Fruit fly (Drosophila melanogaster) whole organism, embryonic: Measurements from ENCODE around the gene CG2794.

Experiments
- Abd-B ChIP-seq: fragments of 200-800 bp; sonication (Bioruptor generic); optimal IDR thresholded peaks from 2 replicates; lab custom pipeline; 2018; ENCODE audit warnings: missing biosample characterization, mild to moderate bottlenecking, missing genetic modification characterization, moderate library complexity
- Ada2b ChIP-seq: fragments of 200-800 bp; sonication (Bioruptor generic); IDR thresholded peaks from 2 replicates; pipeline ENCODE4 v1.3.6; 2022; ENCODE audit warnings: missing biosample characterization, missing genetic modification characterization
- Aef1 ChIP-seq: fragments of 200-800 bp; sonication (Bioruptor generic); IDR thresholded peaks from 3 replicates; pipeline ENCODE4 v1.3.6; 2022; ENCODE audit warnings: missing biosample characterization, missing genetic modification characterization
- Bgb ChIP-seq: fragments of 200-800 bp; sonication (Bioruptor generic); IDR thresholded peaks from 2 replicates; pipeline ENCODE4 v1.3.6; 2022; ENCODE audit warnings: missing biosample characterization, missing genetic modification characterization; ENCODE audit not compliant: partially characterized antibody
- CG11696 ChIP-seq: fragments of 200-800 bp; sonication (Bioruptor generic); IDR thresholded peaks from 2 replicates; pipeline ENCODE4 v1.3.6; 2022; ENCODE audit warnings: missing biosample characterization, missing genetic modification characterization
- CG12942 ChIP-seq: fragments of 200-800 bp; sonication (Bioruptor generic); optimal IDR thresholded peaks from 3 replicates; lab custom pipeline; 2016; ENCODE audit warnings: missing biosample characterization, missing genetic modification characterization
- CG14050 ChIP-seq: fragments of 200-800 bp; sonication (Bioruptor generic); IDR thresholded peaks from 3 replicates; pipeline ENCODE4 v1.3.6; 2022; ENCODE audit warnings: missing biosample characterization, missing genetic modification characterization
- CG16815 ChIP-seq: fragments of 200-800 bp; sonication (Bioruptor generic); optimal IDR thresholded peaks from 3 replicates; lab custom pipeline; 2017; ENCODE audit warnings: missing biosample characterization, mild to moderate bottlenecking, missing genetic modification characterization
- CG1792 ChIP-seq: fragments of 200-800 bp; sonication (Bioruptor generic); optimal IDR thresholded peaks from 2 replicates; lab custom pipeline; 2016; ENCODE audit warnings: missing biosample characterization, missing genetic modification characterization
- CG30403 ChIP-seq: fragments of 200-800 bp; sonication (Bioruptor generic); optimal IDR thresholded peaks from 3 replicates; lab custom pipeline; 2016; ENCODE audit warnings: missing biosample characterization, missing genetic modification characterization
- CG31224 ChIP-seq: fragments of 200-800 bp; sonication (Bioruptor generic); IDR thresholded peaks from 2 replicates; pipeline ENCODE4 v1.3.6; 2022; ENCODE audit warnings: missing biosample characterization, missing genetic modification characterization
- CG4404 ChIP-seq: fragments of 200-800 bp; sonication (Bioruptor generic); IDR thresholded peaks from 2 replicates; pipeline ENCODE4 v1.3.6; 2022; ENCODE audit warnings: missing biosample characterization, missing genetic modification characterization
- CG6654 ChIP-seq: fragments of 200-800 bp; sonication (Bioruptor generic); optimal IDR thresholded peaks from 2 replicates; lab custom pipeline; 2017; ENCODE audit warnings: missing biosample characterization, mild to moderate bottlenecking, missing genetic modification characterization
- CG8281 ChIP-seq: fragments of 200-800 bp; sonication (Bioruptor generic); optimal IDR thresholded peaks from 2 replicates; lab custom pipeline; 2018; ENCODE audit warnings: missing biosample characterization, mild to moderate bottlenecking, missing genetic modification characterization, moderate library complexity
- CG8290 ChIP-seq, 3 experiments: fragments of 200-800 bp; sonication (Bioruptor generic); optimal IDR thresholded peaks; 2 replicates each; lab custom pipeline; 2016 to 2019; ENCODE audit warnings: missing biosample characterization in 3 of 3, missing genetic modification characterization in 3 of 3, mild to moderate bottlenecking in 2 of 3, moderate library complexity in 1 of 3
- CG8359 ChIP-seq: fragments of 200-800 bp; sonication (Bioruptor generic); optimal IDR thresholded peaks from 2 replicates; lab custom pipeline; 2017; ENCODE audit warnings: missing biosample characterization, mild to moderate bottlenecking, missing genetic modification characterization, borderline replicate concordance
- CG8944 ChIP-seq: fragments of 200-800 bp; sonication (Bioruptor generic); optimal IDR thresholded peaks from 3 replicates; lab custom pipeline; 2016; ENCODE audit warnings: missing biosample characterization, missing genetic modification characterization
- CG9876 ChIP-seq: fragments of 200-800 bp; sonication (Bioruptor generic); optimal IDR thresholded peaks from 2 replicates; lab custom pipeline; 2016; ENCODE audit warnings: missing biosample characterization, missing genetic modification characterization
- CG9932 ChIP-seq: fragments of 200-800 bp; sonication (Bioruptor generic); IDR thresholded peaks from 2 replicates; pipeline ENCODE4 v1.3.6; 2022; ENCODE audit warnings: missing biosample characterization, missing genetic modification characterization
- CrebB ChIP-seq: fragments of 200-800 bp; sonication (Bioruptor generic); optimal IDR thresholded peaks from 3 replicates; lab custom pipeline; 2018; ENCODE audit warnings: missing biosample characterization, mild to moderate bottlenecking, missing genetic modification characterization
- Dfd ChIP-seq, 2 experiments: fragments of >200 bp; optimal IDR thresholded peaks; 2 replicates each; lab custom pipeline; 2017; ENCODE audit warnings: missing biosample characterization in 2 of 2, missing genetic modification characterization in 2 of 2
- Doc3 ChIP-seq: fragments of 200-800 bp; sonication (Bioruptor generic); IDR thresholded peaks from 3 replicates; pipeline ENCODE4 v1.3.6; 2022; ENCODE audit warnings: missing biosample characterization, missing genetic modification characterization; ENCODE audit not compliant: partially characterized antibody
- Ets65A ChIP-seq: fragments of 200-800 bp; sonication (Bioruptor generic); peaks from one replicate; lab custom pipeline; 2016; ENCODE audit warnings: missing biosample characterization, missing genetic modification characterization
- Fer1 ChIP-seq: fragments of 200-800 bp; sonication (Bioruptor generic); optimal IDR thresholded peaks from 2 replicates; lab custom pipeline; 2017; ENCODE audit warnings: missing biosample characterization, mild to moderate bottlenecking, missing genetic modification characterization
- Fer2 ChIP-seq: fragments of 200-800 bp; sonication (Bioruptor generic); optimal IDR thresholded peaks from 2 replicates; lab custom pipeline; 2018; ENCODE audit warnings: missing biosample characterization, mild to moderate bottlenecking, missing genetic modification characterization, moderate library complexity
- Hmx ChIP-seq: fragments of 200-800 bp; sonication (Bioruptor generic); optimal IDR thresholded peaks from 2 replicates; lab custom pipeline; 2016; ENCODE audit warnings: missing biosample characterization, missing genetic modification characterization
- MBD-R2 ChIP-seq: fragments of 200-800 bp; sonication (Bioruptor generic); IDR thresholded peaks from 2 replicates; pipeline ENCODE4 v1.3.6; 2022; ENCODE audit warnings: missing biosample characterization, missing genetic modification characterization
- Pdp1 ChIP-seq, 2 experiments: fragments of 200-800 bp; sonication (Bioruptor generic); optimal IDR thresholded peaks; 3 replicates each; lab custom pipeline; 2016; ENCODE audit warnings: missing biosample characterization in 2 of 2, missing genetic modification characterization in 2 of 2, mild to moderate bottlenecking in 1 of 2, moderate library complexity in 1 of 2
- Sox102F ChIP-seq: fragments of 200-800 bp; sonication (Bioruptor generic); optimal IDR thresholded peaks from 2 replicates; lab custom pipeline; 2018; ENCODE audit warnings: missing biosample characterization, mild to moderate bottlenecking, missing genetic modification characterization, moderate library complexity
- Ssrp ChIP-seq: fragments of 200-800 bp; sonication (Bioruptor generic); optimal IDR thresholded peaks from 2 replicates; lab custom pipeline; 2018; ENCODE audit warnings: missing biosample characterization, mild to moderate bottlenecking, missing genetic modification characterization, moderate library complexity
- bbx ChIP-seq: fragments of 200-800 bp; sonication (Bioruptor generic); IDR thresholded peaks from 2 replicates; pipeline ENCODE4 v1.3.6; 2022; ENCODE audit warnings: missing biosample characterization, missing genetic modification characterization; ENCODE audit not compliant: partially characterized antibody
- bowl ChIP-seq: fragments of 200-800 bp; sonication (Bioruptor generic); IDR thresholded peaks from 2 replicates; pipeline ENCODE4 v1.3.6; 2022; ENCODE audit warnings: missing biosample characterization, missing genetic modification characterization
- bsh ChIP-seq, 2 experiments: fragments of 200-800 bp; sonication (Bioruptor generic); optimal IDR thresholded peaks; 2 replicates each; lab custom pipeline; 2017 to 2018; ENCODE audit warnings: mild to moderate bottlenecking in 2 of 2, missing biosample characterization in 2 of 2, missing genetic modification characterization in 2 of 2, moderate library complexity in 1 of 2
- chinmo ChIP-seq: fragments of 200-800 bp; sonication (Bioruptor generic); IDR thresholded peaks from 4 replicates; pipeline ENCODE4 v1.3.6; 2022; ENCODE audit warnings: missing biosample characterization, missing genetic modification characterization; ENCODE audit not compliant: partially characterized antibody
- ems ChIP-seq: fragments of 200-800 bp; sonication (Bioruptor generic); optimal IDR thresholded peaks from 3 replicates; lab custom pipeline; 2016; ENCODE audit warnings: missing biosample characterization, missing genetic modification characterization
- ewg ChIP-seq: fragments of 200-800 bp; sonication (Bioruptor generic); optimal IDR thresholded peaks from 3 replicates; lab custom pipeline; 2017; ENCODE audit warnings: mild to moderate bottlenecking, missing biosample characterization, missing genetic modification reagents, missing genetic modification characterization
- fd64A ChIP-seq: fragments of 200-800 bp; sonication (Bioruptor generic); optimal IDR thresholded peaks from 3 replicates; lab custom pipeline; 2018; ENCODE audit warnings: missing biosample characterization, mild to moderate bottlenecking, missing genetic modification characterization
- gcm ChIP-seq: fragments of 200-800 bp; sonication (Bioruptor generic); optimal IDR thresholded peaks from 2 replicates; lab custom pipeline; 2019; ENCODE audit warnings: missing biosample characterization, mild to moderate bottlenecking, missing genetic modification characterization, moderate library complexity
- gsb ChIP-seq: fragments of 200-800 bp; sonication (Bioruptor generic); IDR thresholded peaks from 2 replicates; pipeline ENCODE4 v1.3.6; 2022; ENCODE audit warnings: missing biosample characterization, missing genetic modification characterization
- jigr1 ChIP-seq: fragments of 200-800 bp; sonication (Bioruptor generic); IDR thresholded peaks from 3 replicates; pipeline ENCODE4 v1.3.6; 2022; ENCODE audit warnings: missing biosample characterization, missing genetic modification characterization
- kah ChIP-seq: fragments of 200-800 bp; sonication (Bioruptor generic); optimal IDR thresholded peaks from 2 replicates; lab custom pipeline; 2018; ENCODE audit warnings: missing biosample characterization, mild to moderate bottlenecking, missing genetic modification characterization
- kay ChIP-seq: fragments of 200-800 bp; sonication (Bioruptor generic); optimal IDR thresholded peaks from 2 replicates; lab custom pipeline; 2016; ENCODE audit warnings: missing biosample characterization, missing genetic modification characterization
- ken ChIP-seq: fragments of 200-800 bp; sonication (Bioruptor generic); IDR thresholded peaks from 3 replicates; pipeline ENCODE4 v1.3.6; 2022; ENCODE audit warnings: missing biosample characterization, missing genetic modification characterization
- pb ChIP-seq: fragments of 200-800 bp; sonication (Bioruptor generic); optimal IDR thresholded peaks from 3 replicates; lab custom pipeline; 2016; ENCODE audit warnings: missing biosample characterization, missing genetic modification characterization
- sd ChIP-seq: fragments of 200-800 bp; sonication (Bioruptor generic); optimal IDR thresholded peaks from 3 replicates; lab custom pipeline; 2018; ENCODE audit warnings: missing biosample characterization, mild to moderate bottlenecking, missing genetic modification characterization, moderate library complexity
- slou ChIP-seq: fragments of 200-800 bp; sonication (Bioruptor generic); optimal IDR thresholded peaks from 3 replicates; lab custom pipeline; 2016; ENCODE audit warnings: missing biosample characterization, missing genetic modification characterization
- sob ChIP-seq: fragments of 200-800 bp; sonication (Bioruptor generic); IDR thresholded peaks from 2 replicates; pipeline ENCODE4 v1.3.6; 2022; ENCODE audit warnings: missing biosample characterization, missing genetic modification characterization
- sug ChIP-seq: fragments of 200-800 bp; optimal IDR thresholded peaks from 2 replicates; lab custom pipeline; 2019; ENCODE audit warnings: missing biosample characterization, mild to moderate bottlenecking, missing genetic modification characterization, moderate library complexity
- tx ChIP-seq: fragments of 200-800 bp; sonication (Bioruptor generic); optimal IDR thresholded peaks from 2 replicates; lab custom pipeline; 2016; ENCODE audit warnings: missing biosample characterization, missing genetic modification characterization

The CG2794 gene

dm6 chr2L:520331-521000 lies 43.5 kb upstream of the CG2794 start (continued):
- TF ChIP-seq Fer2 (tag; lab: Kevin White, UChicago), result peak; percentile 11
- peak; percentile 46; the same call in 1 of the 2 replicates for TF ChIP-seq CG4404 (GFP tag; lab: Robert Waterston, UW)
- no peak for TF ChIP-seq Bgb (GFP tag; lab: Robert Waterston, UW)
- peak; percentile 62 for TF ChIP-seq sd (tag; lab: Kevin White, UChicago)
- TF ChIP-seq Ada2b (GFP tag; lab: Robert Waterston, UW), result peak; percentile 82
- TF ChIP-seq MBD-R2, result no peak
- peak; percentile 57 for TF ChIP-seq CrebB (tag; lab: Kevin White, UChicago)
- TF ChIP-seq Aef1 (GFP tag; lab: Robert Waterston, UW), result peak; percentile 78
- peak; percentile 88 for TF ChIP-seq Abd-B (GFP tag; lab: Kevin White, UChicago)
- TF ChIP-seq pb (GFP tag; lab: Kevin White, UChicago), result peak; percentile 66
- TF ChIP-seq CG8359, result peak; percentile 42
- peak; percentile 89 for TF ChIP-seq CG30403 (GFP tag; lab: Kevin White, UChicago)
- TF ChIP-seq jigr1 (GFP tag; lab: Robert Waterston, UW), result peak; percentile 75
- peak; percentile 60; the same call in 1 of the 2 replicates for TF ChIP-seq bowl (GFP tag; lab: Robert Waterston, UW)
- TF ChIP-seq Ets65A (GFP tag; lab: Kevin White, UChicago), result peak; percentile 92
- no peak for TF ChIP-seq Dfd (GFP tag; optimal IDR thresholded peaks at IDR 0.05; lab: Kevin White, UChicago)
- TF ChIP-seq gsb, result peak; percentile 22; the same call in 1 of the 2 replicates
- TF ChIP-seq CG16815, result peak; percentile 73
- TF ChIP-seq tx (GFP tag; lab: Kevin White, UChicago), result peak; percentile 73
- TF ChIP-seq CG9932 (GFP tag; lab: Robert Waterston, UW), result no peak
- TF ChIP-seq CG14050, result peak; percentile 80
- TF ChIP-seq CG8281 (tag; lab: Kevin White, UChicago), result peak; percentile 37
- peak; percentile 90 for TF ChIP-seq ken (GFP tag; lab: Robert Waterston, UW)
- peak; percentile 93 for TF ChIP-seq gcm (GFP tag; lab: Kevin White, UChicago)
- TF ChIP-seq Doc3 (GFP tag; lab: Robert Waterston, UW), result no peak
- TF ChIP-seq bbx (GFP tag; lab: Robert Waterston, UW), result no peak
- peak; percentile 83 for TF ChIP-seq sob
- peak; percentile 36 for TF ChIP-seq sug (tag; lab: Kevin White, UChicago)
- peak; percentile 71 for TF ChIP-seq CG8290 (GFP tag; optimal IDR thresholded peaks at IDR 0.05; lab: Kevin White, UChicago)
- TF ChIP-seq CG8290 (tag; optimal IDR thresholded peaks at IDR 0.05; lab: Kevin White, UChicago), result peak; percentile 40 to 86
- no peak for TF ChIP-seq CG6654 (GFP tag; lab: Kevin White, UChicago)
- peak; percentile 27; the same call in 1 of the 2 replicates for TF ChIP-seq CG31224 (GFP tag; lab: Robert Waterston, UW)
- peak; percentile 63 for TF ChIP-seq slou (GFP tag; lab: Kevin White, UChicago)
- peak; percentile 90 for TF ChIP-seq Ssrp
- 0 out of 2 replicates have a peak, but pooled peaks have one; percentile 38 for TF ChIP-seq CG11696 (GFP tag; lab: Robert Waterston, UW)
- TF ChIP-seq Sox102F (GFP tag; lab: Kevin White, UChicago), result peak; percentile 96
- peak; percentile 78 for TF ChIP-seq Fer1 (GFP tag; lab: Kevin White, UChicago)
- TF ChIP-seq ems (GFP tag; lab: Kevin White, UChicago), result peak; percentile 86
- peak; percentile 75 for TF ChIP-seq CG12942 (GFP tag; lab: Kevin White, UChicago)
- TF ChIP-seq Pdp1 (GFP tag; optimal IDR thresholded peaks at IDR 0.05; lab: Kevin White, UChicago), result peak; percentile 85 to 99
- peak; percentile 67 for TF ChIP-seq kah (GFP tag; lab: Kevin White, UChicago)
- TF ChIP-seq CG9876, result peak; percentile 30
- peak; percentile 57 for TF ChIP-seq CG1792 (GFP tag; lab: Kevin White, UChicago)
- peak; percentile 70; the same call in 1 of the 4 replicates for TF ChIP-seq chinmo
- peak; percentile 70 for TF ChIP-seq kay (GFP tag; lab: Kevin White, UChicago)
- TF ChIP-seq bsh (GFP tag; optimal IDR thresholded peaks at IDR 0.05; lab: Kevin White, UChicago), result peak in 1 of 2 experiments; percentile 93
- peak; percentile 77 for TF ChIP-seq ewg
- peak; percentile 74 for TF ChIP-seq CG8944 (GFP tag; lab: Kevin White, UChicago)
- TF ChIP-seq fd64A (GFP tag; lab: Kevin White, UChicago), result peak; percentile 26
- no peak for TF ChIP-seq Hmx (GFP tag; lab: Kevin White, UChicago)
